Fruit fly (Drosophila melanogaster) whole organism, wandering third instar larva: ENCODE results near the gene Lsd-1.

Experiments used
- Abd-B ChIP-seq: fragments of >200 bp; optimal IDR thresholded peaks from 2 replicates; lab custom pipeline; 2017; ENCODE audit warnings: missing biosample characterization, missing genetic modification characterization
- CG32264 ChIP-seq: fragments of 200-800 bp; sonication (Bioruptor generic); optimal IDR thresholded peaks from 2 replicates; lab custom pipeline; 2016; ENCODE audit warnings: missing biosample characterization, missing genetic modification characterization
- CG9705 ChIP-seq: fragments of 200-800 bp; sonication (Bioruptor generic); optimal IDR thresholded peaks from 2 replicates; lab custom pipeline; 2018; ENCODE audit warnings: missing biosample characterization, mild to moderate bottlenecking, missing genetic modification characterization
- CrebA ChIP-seq: fragments of 200-800 bp; sonication (Bioruptor generic); optimal IDR thresholded peaks from 2 replicates; lab custom pipeline; 2016; ENCODE audit warnings: missing biosample characterization, mild to moderate bottlenecking, missing genetic modification characterization, borderline replicate concordance
- Dfd ChIP-seq: fragments of >200 bp; optimal IDR thresholded peaks from 2 replicates; lab custom pipeline; 2017; ENCODE audit warnings: missing biosample characterization, missing genetic modification characterization
- Dif ChIP-seq: fragments of 200-275, 200-300 bp; sonication (Bioruptor generic); optimal IDR thresholded peaks from 2 replicates; lab custom pipeline; 2018; ENCODE audit warnings: missing biosample characterization, missing genetic modification characterization; ENCODE audit not compliant: partially characterized antibody
- GATAd ChIP-seq: sonication (Bioruptor generic); optimal IDR thresholded peaks from 2 replicates; lab custom pipeline; 2016; ENCODE audit warnings: missing biosample characterization, missing genetic modification characterization
- HLH106 ChIP-seq: fragments of 200-800 bp; optimal IDR thresholded peaks from 3 replicates; lab custom pipeline; 2019; ENCODE audit warnings: missing biosample characterization, mild to moderate bottlenecking, missing genetic modification characterization, moderate library complexity
- Hnf4 ChIP-seq: fragments of 200-800 bp; sonication (Bioruptor generic); optimal IDR thresholded peaks from 2 replicates; lab custom pipeline; 2016; ENCODE audit warnings: missing biosample characterization, mild to moderate bottlenecking, missing genetic modification characterization
- Hr78 ChIP-seq: fragments of >200 bp; optimal IDR thresholded peaks from 2 replicates; lab custom pipeline; 2017; ENCODE audit warnings: missing biosample characterization, missing genetic modification characterization
- Hr83 ChIP-seq: fragments of 200-300 bp; sonication (Bioruptor generic); optimal IDR thresholded peaks from 2 replicates; lab custom pipeline; 2016; ENCODE audit warnings: missing biosample characterization, mild to moderate bottlenecking, missing genetic modification characterization, moderate library complexity; ENCODE audit not compliant: poor library complexity, severe bottlenecking
- Jra ChIP-seq: sonication (Bioruptor generic); optimal IDR thresholded peaks from 2 replicates; lab custom pipeline; 2016; ENCODE audit warnings: missing biosample characterization, missing genetic modification characterization
- Mio ChIP-seq: sonication (Bioruptor generic); optimal IDR thresholded peaks from 2 replicates; lab custom pipeline; 2016; ENCODE audit warnings: missing biosample characterization, missing genetic modification characterization
- Myc ChIP-seq: fragments of >200 bp; optimal IDR thresholded peaks from 2 replicates; lab custom pipeline; 2017
- N ChIP-seq: fragments of >200 bp; optimal IDR thresholded peaks from 2 replicates; lab custom pipeline; 2018; ENCODE audit warnings: missing biosample characterization, missing external identifiers, missing genetic modification characterization
- OdsH ChIP-seq: fragments of 200-800 bp; sonication (Bioruptor generic); optimal IDR thresholded peaks from 2 replicates; lab custom pipeline; 2016; ENCODE audit warnings: missing biosample characterization, mild to moderate bottlenecking, missing genetic modification characterization
- Rel ChIP-seq, 2 experiments: fragments of 200-800 bp; sonication (Bioruptor generic) in 1 of 2; optimal IDR thresholded peaks; 2 replicates in 1 of 2; 3 replicates in 1 of 2; lab custom pipeline; 2016 to 2019; ENCODE audit warnings: mild to moderate bottlenecking in 2 of 2, missing biosample characterization in 2 of 2, missing genetic modification characterization in 2 of 2, moderate library complexity in 1 of 2
- Sp1 ChIP-seq: fragments of 200-800 bp; sonication (Bioruptor generic); optimal IDR thresholded peaks from 3 replicates; lab custom pipeline; 2019; ENCODE audit warnings: missing biosample characterization, mild to moderate bottlenecking, missing genetic modification characterization, moderate library complexity
- Vsx2 ChIP-seq: fragments of 200-300, 225-300 bp; sonication (Bioruptor generic); optimal IDR thresholded peaks from 2 replicates; lab custom pipeline; 2018; ENCODE audit warnings: missing biosample characterization, missing genetic modification characterization; ENCODE audit not compliant: partially characterized antibody
- br ChIP-seq: fragments of 200-800 bp; sonication (Bioruptor generic); optimal IDR thresholded peaks from 2 replicates; lab custom pipeline; 2016; ENCODE audit warnings: missing biosample characterization, missing genetic modification characterization
- brk ChIP-seq: fragments of 200-800 bp; sonication (Bioruptor generic); optimal IDR thresholded peaks from 2 replicates; lab custom pipeline; 2016; ENCODE audit warnings: missing biosample characterization, mild to moderate bottlenecking, missing genetic modification characterization
- dl ChIP-seq, 2 experiments: fragments of 175-275, 200-275 bp in 1 of 2; fragments of 200-275 bp in 1 of 2; sonication (Bioruptor generic); optimal IDR thresholded peaks; lab custom pipeline; 2018; ENCODE audit warnings: mild to moderate bottlenecking in 2 of 2, missing biosample characterization in 2 of 2, missing genetic modification characterization in 2 of 2, moderate library complexity in 2 of 2; ENCODE audit not compliant: partially characterized antibody in 2 of 2, insufficient read depth in 1 of 2
- dmrt93B ChIP-seq: fragments of 200-800 bp; sonication (Bioruptor generic); optimal IDR thresholded peaks from 2 replicates; lab custom pipeline; 2018; ENCODE audit warnings: missing biosample characterization, mild to moderate bottlenecking, missing genetic modification characterization
- dsf ChIP-seq: sonication (Bioruptor generic); optimal IDR thresholded peaks from 2 replicates; lab custom pipeline; 2016; ENCODE audit warnings: missing biosample characterization, missing genetic modification characterization, borderline replicate concordance
- ey ChIP-seq: fragments of 200-800 bp; sonication (Bioruptor generic); optimal IDR thresholded peaks from 2 replicates; lab custom pipeline; 2016; ENCODE audit warnings: missing biosample characterization, missing genetic modification characterization
- foxo ChIP-seq, 2 experiments: fragments of 200-800 bp; sonication (Bioruptor generic); optimal IDR thresholded peaks; 2 replicates in 1 of 2; 3 replicates in 1 of 2; lab custom pipeline; 2016 to 2017; ENCODE audit warnings: missing biosample characterization in 2 of 2, missing genetic modification characterization in 2 of 2
- fru ChIP-seq: fragments of 200-800 bp; sonication (Bioruptor generic); optimal IDR thresholded peaks from 3 replicates; lab custom pipeline; 2016; ENCODE audit warnings: missing biosample characterization, mild to moderate bottlenecking, missing genetic modification characterization
- h ChIP-seq: fragments of 200-800 bp; sonication (Bioruptor generic); optimal IDR thresholded peaks from 3 replicates; lab custom pipeline; 2016; ENCODE audit warnings: missing biosample characterization, mild to moderate bottlenecking, missing genetic modification characterization
- jim ChIP-seq: fragments of 175-275, 200-325 bp; sonication (Bioruptor generic); optimal IDR thresholded peaks from 2 replicates; lab custom pipeline; 2016; ENCODE audit warnings: missing biosample characterization, mild to moderate bottlenecking, missing genetic modification characterization
- lola ChIP-seq: fragments of >200 bp; optimal IDR thresholded peaks from 2 replicates; lab custom pipeline; 2017; ENCODE audit warnings: missing biosample characterization, missing genetic modification characterization
- pan ChIP-seq: fragments of >200 bp; optimal IDR thresholded peaks from 2 replicates; lab custom pipeline; 2017
- psq ChIP-seq: fragments of 200-800 bp; sonication (Bioruptor generic); optimal IDR thresholded peaks from 3 replicates; lab custom pipeline; 2017; ENCODE audit warnings: missing biosample characterization, mild to moderate bottlenecking, missing genetic modification characterization, moderate library complexity
- rgr ChIP-seq: fragments of 200-800 bp; sonication (Bioruptor generic); optimal IDR thresholded peaks from 3 replicates; lab custom pipeline; 2016; ENCODE audit warnings: missing biosample characterization, mild to moderate bottlenecking, missing genetic modification characterization
- sage ChIP-seq: fragments of 200-800 bp; sonication (Bioruptor generic); optimal IDR thresholded peaks from 2 replicates; lab custom pipeline; 2016; ENCODE audit warnings: missing biosample characterization, mild to moderate bottlenecking, missing genetic modification characterization
- tai ChIP-seq: sonication (Bioruptor generic); optimal IDR thresholded peaks from 2 replicates; lab custom pipeline; 2016; ENCODE audit warnings: missing biosample characterization, missing genetic modification characterization
- usp ChIP-seq: fragments of >200 bp; optimal IDR thresholded peaks from 2 replicates; lab custom pipeline; 2017; ENCODE audit warnings: missing biosample characterization, missing genetic modification characterization
- woc ChIP-seq: sonication (Bioruptor generic); optimal IDR thresholded peaks from 2 replicates; lab custom pipeline; 2016; ENCODE audit warnings: missing biosample characterization, mild to moderate bottlenecking, missing genetic modification characterization

The Lsd-1 gene

DNA sequence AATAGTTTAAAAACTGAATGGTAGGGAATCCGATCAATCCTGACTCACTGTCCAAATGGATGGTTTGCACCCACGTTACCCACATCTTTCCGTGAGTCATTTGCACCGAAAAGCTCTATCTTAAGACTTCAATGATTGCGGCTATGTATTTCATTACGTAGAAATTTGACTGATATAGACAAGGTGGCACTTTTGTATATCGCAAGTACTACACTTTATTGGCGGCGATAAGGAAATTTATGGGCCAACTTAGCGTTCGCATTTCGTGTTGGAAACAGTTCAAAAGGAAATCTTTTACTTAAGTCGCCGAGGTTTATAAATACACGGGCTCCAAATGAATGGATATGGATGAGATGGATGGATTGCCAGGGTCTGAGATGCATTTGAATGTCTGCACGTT lies 48.8 kb upstream of the Lsd-1 start:
- TF ChIP-seq Vsx2 (GFP tag; lab: Kevin White, UChicago): no peak
- TF ChIP-seq CG9705 (GFP tag; lab: Kevin White, UChicago): no peak
- no peak for TF ChIP-seq h
- TF ChIP-seq CrebA (GFP tag; lab: Kevin White, UChicago): peak; percentile 84

dm6 chr3R:23718297-23718941 lies 45.2 kb upstream of the Lsd-1 start, which contains the start of gene nau:
nau (minus strand) TSS chr3R:23718357.
- no peak for TF ChIP-seq Dif (GFP tag; lab: Kevin White, UChicago)
- no peak for TF ChIP-seq Myc (lab: Kevin White, UChicago)
- no peak for TF ChIP-seq h
- TF ChIP-seq psq (GFP tag; lab: Kevin White, UChicago): no peak
- TF ChIP-seq usp (GFP tag; lab: Kevin White, UChicago): no peak
- TF ChIP-seq lola: no peak
- no peak for TF ChIP-seq sage
- no peak for TF ChIP-seq fru (GFP tag; lab: Kevin White, UChicago)
- TF ChIP-seq Vsx2 (GFP tag; lab: Kevin White, UChicago): no peak
- TF ChIP-seq Jra (GFP tag; lab: Kevin White, UChicago): no peak
- TF ChIP-seq woc (GFP tag; lab: Kevin White, UChicago): no peak
- no peak for TF ChIP-seq N (GFP tag; lab: Kevin White, UChicago)
- TF ChIP-seq dmrt93B (GFP tag; lab: Kevin White, UChicago): no peak
- no peak for TF ChIP-seq rgr (GFP tag; lab: Kevin White, UChicago)
- no peak for TF ChIP-seq ey (GFP tag; lab: Kevin White, UChicago)

DNA sequence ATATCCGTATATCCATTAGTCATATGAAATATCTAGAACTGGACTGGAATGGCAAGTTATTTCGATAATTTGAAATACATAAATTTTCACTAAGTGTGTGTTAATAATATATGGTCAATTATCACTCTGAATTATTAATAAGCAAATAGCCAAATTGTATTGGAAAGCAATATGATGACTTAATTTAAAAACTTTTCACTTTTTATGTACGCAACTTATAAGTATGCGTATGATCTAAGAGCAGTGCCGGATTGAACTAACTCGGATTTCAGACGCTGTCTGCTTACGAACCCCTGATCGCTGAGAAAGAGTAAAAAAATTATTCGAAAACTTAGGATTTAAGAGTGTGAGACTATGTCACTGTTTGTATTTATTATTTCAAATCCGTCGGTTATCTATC lies 42.1 kb upstream of the Lsd-1 start, which contains the start of gene CG10232:
Gene CG10232 (minus strand): TSS at position 101 of the 400 bp plus-strand sequence.
- no peak for TF ChIP-seq N (GFP tag; lab: Kevin White, UChicago)
- TF ChIP-seq dsf: no peak
- no peak for TF ChIP-seq h
- no peak for TF ChIP-seq Hnf4 (GFP tag; lab: Kevin White, UChicago)
- no peak for TF ChIP-seq ey (GFP tag; lab: Kevin White, UChicago)
- TF ChIP-seq lola: no peak
- no peak for TF ChIP-seq Jra (GFP tag; lab: Kevin White, UChicago)
- TF ChIP-seq Hr78 (GFP tag; lab: Kevin White, UChicago): no peak
- TF ChIP-seq br: no peak
- no peak for TF ChIP-seq Vsx2 (GFP tag; lab: Kevin White, UChicago)
- no peak for TF ChIP-seq sage
- no peak for TF ChIP-seq brk (GFP tag; lab: Kevin White, UChicago)
- TF ChIP-seq Mio (GFP tag; lab: Kevin White, UChicago): no peak
- TF ChIP-seq woc (GFP tag; lab: Kevin White, UChicago): no peak
- no peak for TF ChIP-seq CrebA (GFP tag; lab: Kevin White, UChicago)
- no peak for TF ChIP-seq Hr83
- no peak for TF ChIP-seq CG32264 (GFP tag; lab: Kevin White, UChicago)
- TF ChIP-seq CG9705 (GFP tag; lab: Kevin White, UChicago): no peak
- no peak for TF ChIP-seq dl (GFP tag; optimal IDR thresholded peaks at IDR 0.05; lab: Kevin White, UChicago; ENCODE audit: insufficient read depth in 1 of 2, partially characterized antibody in 2 of 2)
- TF ChIP-seq HLH106: no peak

- TF ChIP-seq CrebA (GFP tag; lab: Kevin White, UChicago) (peak; percentile 6), jim (GFP tag; lab: Kevin White, UChicago) (no peak), dmrt93B (GFP tag; lab: Kevin White, UChicago) (peak; percentile 25), CG9705 (GFP tag; lab: Kevin White, UChicago) (peak; percentile 8), Hr78 (GFP tag; lab: Kevin White, UChicago) (no peak), OdsH (GFP tag; lab: Kevin White, UChicago) (no peak), sage (no peak), Vsx2 (GFP tag; lab: Kevin White, UChicago) (peak; percentile 1), ey (GFP tag; lab: Kevin White, UChicago) (no peak), fru (GFP tag; lab: Kevin White, UChicago) (peak; percentile 30), woc (GFP tag; lab: Kevin White, UChicago) (no peak), Sp1 (GFP tag; lab: Kevin White, UChicago) (no peak), foxo (GFP tag; optimal IDR thresholded peaks at IDR 0.05; lab: Kevin White, UChicago) (peak in 1 of 2 experiments; percentile 49), Jra (GFP tag; lab: Kevin White, UChicago) (no peak), h (peak; percentile 41), brk (GFP tag; lab: Kevin White, UChicago) (peak; percentile 44), tai (GFP tag; lab: Kevin White, UChicago) (no peak), psq (GFP tag; lab: Kevin White, UChicago) (no peak), Rel (GFP tag; optimal IDR thresholded peaks at IDR 0.05; lab: Kevin White, UChicago) (no peak), Rel (tag; optimal IDR thresholded peaks at IDR 0.05; lab: Kevin White, UChicago) (no peak), Hr83 (no peak), Dif (GFP tag; lab: Kevin White, UChicago) (no peak), Hnf4 (GFP tag; lab: Kevin White, UChicago) (peak; percentile 23), N (GFP tag; lab: Kevin White, UChicago) (no peak), dsf (no peak), GATAd (GFP tag; lab: Kevin White, UChicago) (no peak), br (no peak), Myc (lab: Kevin White, UChicago) (no peak), pan (lab: Kevin White, UChicago) (no peak), usp (GFP tag; lab: Kevin White, UChicago) (no peak), Dfd (GFP tag; lab: Kevin White, UChicago) (no peak), lola (no peak), Mio (GFP tag; lab: Kevin White, UChicago) (no peak), CG32264 (GFP tag; lab: Kevin White, UChicago) (no peak), Abd-B (no peak)
Observed at dm6 chr3R:23721936-23722335, 41.7 kb upstream of the Lsd-1 start.
